Fruit fly (Drosophila melanogaster) whole organism, prepupa: ENCODE results near the gene CG1271.

Source experiments
- CG10631 ChIP-seq: fragments of 200-800 bp; sonication (Bioruptor generic); optimal IDR thresholded peaks from 2 replicates; lab custom pipeline; 2016; ENCODE audit warnings: missing biosample characterization, missing genetic modification characterization
- CG11762 ChIP-seq: fragments of 200-800 bp; sonication (Bioruptor generic); optimal IDR thresholded peaks from 3 replicates; lab custom pipeline; 2016; ENCODE audit warnings: missing biosample characterization, missing genetic modification characterization; ENCODE audit not compliant: insufficient read depth
- CG15336 ChIP-seq: fragments of 200-800 bp; sonication (Bioruptor generic); IDR thresholded peaks from 2 replicates; pipeline ENCODE4 v1.3.6; 2022; ENCODE audit warnings: missing biosample characterization, missing genetic modification characterization
- CG16779 ChIP-seq: fragments of 200-800 bp; sonication (Bioruptor generic); optimal IDR thresholded peaks from 3 replicates; lab custom pipeline; 2017; ENCODE audit warnings: missing biosample characterization, mild to moderate bottlenecking, missing genetic modification characterization
- CG3032 ChIP-seq: fragments of 200-800 bp; optimal IDR thresholded peaks from 2 replicates; lab custom pipeline; 2019; ENCODE audit warnings: missing biosample characterization, mild to moderate bottlenecking, missing genetic modification characterization, moderate library complexity
- CG3919 ChIP-seq: fragments of 200-800 bp; sonication (Bioruptor generic); optimal IDR thresholded peaks from 3 replicates; lab custom pipeline; 2016; ENCODE audit warnings: missing biosample characterization, missing genetic modification characterization
- CG4318 ChIP-seq: fragments of 200-800 bp; sonication (Bioruptor generic); optimal IDR thresholded peaks from 3 replicates; lab custom pipeline; 2017; ENCODE audit warnings: missing biosample characterization, mild to moderate bottlenecking, missing genetic modification characterization
- CG6163 ChIP-seq: fragments of 200-800 bp; sonication (Bioruptor generic); IDR thresholded peaks from 3 replicates; pipeline ENCODE4 v1.3.6; 2022; ENCODE audit warnings: missing biosample characterization, missing genetic modification characterization
- CG6792 ChIP-seq: fragments of 200-800 bp; sonication (Bioruptor generic); optimal IDR thresholded peaks from 3 replicates; lab custom pipeline; 2016; ENCODE audit warnings: missing biosample characterization, missing genetic modification characterization
- CG6854 ChIP-seq: fragments of 200-800 bp; sonication (Bioruptor generic); optimal IDR thresholded peaks from 2 replicates; lab custom pipeline; 2017; ENCODE audit warnings: missing biosample characterization, mild to moderate bottlenecking, missing genetic modification characterization
- CG8119 ChIP-seq: fragments of 200-800 bp; sonication (Bioruptor generic); IDR thresholded peaks from 3 replicates; pipeline ENCODE4 v1.3.6; 2022; ENCODE audit warnings: missing biosample characterization, missing genetic modification characterization
- CG9139 ChIP-seq: fragments of 200-800 bp; sonication (Bioruptor generic); optimal IDR thresholded peaks from 3 replicates; lab custom pipeline; 2017; ENCODE audit warnings: missing biosample characterization, mild to moderate bottlenecking, missing genetic modification characterization
- Eip75B ChIP-seq: fragments of 200-800 bp; sonication (Bioruptor generic); optimal IDR thresholded peaks from 3 replicates; lab custom pipeline; 2016; ENCODE audit warnings: missing biosample characterization, missing genetic modification characterization
- Eip78C ChIP-seq: fragments of 200-800 bp; sonication (Bioruptor generic); peaks from one replicate; lab custom pipeline; 2016; ENCODE audit warnings: missing biosample characterization, missing genetic modification characterization
- Eip93F ChIP-seq: fragments of 200-800 bp; sonication (Bioruptor generic); optimal IDR thresholded peaks from 2 replicates; lab custom pipeline; 2016; ENCODE audit warnings: missing biosample characterization, mild to moderate bottlenecking, missing genetic modification characterization
- Ets96B ChIP-seq: fragments of 200-800 bp; optimal IDR thresholded peaks from 2 replicates; lab custom pipeline; 2019; ENCODE audit warnings: missing biosample characterization, mild to moderate bottlenecking, missing genetic modification characterization, moderate library complexity
- Gug ChIP-seq: fragments of 200-800 bp; sonication (Bioruptor generic); IDR thresholded peaks from 2 replicates; pipeline ENCODE4 v1.3.6; 2022; ENCODE audit warnings: missing biosample characterization, missing genetic modification characterization
- Hr39 ChIP-seq: fragments of 200-800 bp; sonication (Bioruptor generic); optimal IDR thresholded peaks from 2 replicates; lab custom pipeline; 2016; ENCODE audit warnings: missing biosample characterization, missing genetic modification characterization
- Met ChIP-seq: fragments of 200-800 bp; sonication (Bioruptor generic); optimal IDR thresholded peaks from 3 replicates; lab custom pipeline; 2016; ENCODE audit warnings: missing biosample characterization, missing genetic modification characterization
- Sox14 ChIP-seq: fragments of 200-800 bp; sonication (Bioruptor generic); optimal IDR thresholded peaks from 3 replicates; lab custom pipeline; 2016; ENCODE audit warnings: missing biosample characterization, missing genetic modification characterization
- acj6 ChIP-seq: fragments of 200-800 bp; sonication (Bioruptor generic); optimal IDR thresholded peaks from 3 replicates; lab custom pipeline; 2016; ENCODE audit warnings: missing biosample characterization, missing genetic modification characterization
- cyc ChIP-seq: fragments of 200-800 bp; sonication (Bioruptor generic); optimal IDR thresholded peaks from 3 replicates; lab custom pipeline; 2016; ENCODE audit warnings: missing biosample characterization, missing genetic modification characterization
- dac ChIP-seq: fragments of 200-800 bp; sonication (Bioruptor generic); optimal IDR thresholded peaks from 2 replicates; lab custom pipeline; 2017; ENCODE audit warnings: missing biosample characterization, mild to moderate bottlenecking, missing genetic modification characterization
- dsx ChIP-seq: fragments of 200-800 bp; optimal IDR thresholded peaks from 3 replicates; lab custom pipeline; 2019; ENCODE audit warnings: missing biosample characterization, mild to moderate bottlenecking, missing genetic modification characterization, moderate library complexity; ENCODE audit not compliant: poor library complexity, severe bottlenecking
- eg ChIP-seq: fragments of 200-800 bp; sonication (Bioruptor generic); IDR thresholded peaks from 3 replicates; pipeline ENCODE4 v1.3.6; 2022; ENCODE audit warnings: missing biosample characterization, missing genetic modification characterization
- fd59A ChIP-seq: fragments of 200-800 bp; sonication (Bioruptor generic); optimal IDR thresholded peaks from 2 replicates; lab custom pipeline; 2017; ENCODE audit warnings: missing biosample characterization, mild to moderate bottlenecking, missing genetic modification characterization, missing genetic modification reagents
- fkh ChIP-seq: fragments of 200-800 bp; sonication (Bioruptor generic); optimal IDR thresholded peaks from 3 replicates; lab custom pipeline; 2017; ENCODE audit warnings: missing biosample characterization, mild to moderate bottlenecking, missing genetic modification characterization, moderate library complexity
- net ChIP-seq: fragments of 200-800 bp; sonication (Bioruptor generic); optimal IDR thresholded peaks from 3 replicates; lab custom pipeline; 2016; ENCODE audit warnings: missing biosample characterization, missing genetic modification characterization
- pdm3 ChIP-seq: fragments of 200-800 bp; sonication (Bioruptor generic); optimal IDR thresholded peaks from 3 replicates; lab custom pipeline; 2016; ENCODE audit warnings: missing biosample characterization, missing genetic modification characterization
- salr ChIP-seq, 2 experiments: fragments of 200-800 bp; sonication (Bioruptor generic); optimal IDR thresholded peaks; 3 replicates each; lab custom pipeline; 2016 to 2018; ENCODE audit warnings: missing biosample characterization in 2 of 2, missing genetic modification characterization in 2 of 2, mild to moderate bottlenecking in 1 of 2
- spab ChIP-seq: fragments of 200-800 bp; sonication (Bioruptor generic); optimal IDR thresholded peaks from 2 replicates; lab custom pipeline; 2017; ENCODE audit warnings: missing biosample characterization, mild to moderate bottlenecking, missing genetic modification characterization, missing genetic modification reagents
- ss ChIP-seq, 2 experiments: fragments of 200-800 bp; sonication (Bioruptor generic); optimal IDR thresholded peaks; 2 replicates in 1 of 2; 3 replicates in 1 of 2; lab custom pipeline; 2017 to 2018; ENCODE audit warnings: mild to moderate bottlenecking in 2 of 2, missing biosample characterization in 2 of 2, missing genetic modification characterization in 2 of 2, moderate library complexity in 1 of 2
- vri ChIP-seq: fragments of 200-800 bp; sonication (Bioruptor generic); optimal IDR thresholded peaks from 3 replicates; lab custom pipeline; 2016; ENCODE audit warnings: missing biosample characterization, mild to moderate bottlenecking, missing genetic modification characterization

CG1271 gene

DNA sequence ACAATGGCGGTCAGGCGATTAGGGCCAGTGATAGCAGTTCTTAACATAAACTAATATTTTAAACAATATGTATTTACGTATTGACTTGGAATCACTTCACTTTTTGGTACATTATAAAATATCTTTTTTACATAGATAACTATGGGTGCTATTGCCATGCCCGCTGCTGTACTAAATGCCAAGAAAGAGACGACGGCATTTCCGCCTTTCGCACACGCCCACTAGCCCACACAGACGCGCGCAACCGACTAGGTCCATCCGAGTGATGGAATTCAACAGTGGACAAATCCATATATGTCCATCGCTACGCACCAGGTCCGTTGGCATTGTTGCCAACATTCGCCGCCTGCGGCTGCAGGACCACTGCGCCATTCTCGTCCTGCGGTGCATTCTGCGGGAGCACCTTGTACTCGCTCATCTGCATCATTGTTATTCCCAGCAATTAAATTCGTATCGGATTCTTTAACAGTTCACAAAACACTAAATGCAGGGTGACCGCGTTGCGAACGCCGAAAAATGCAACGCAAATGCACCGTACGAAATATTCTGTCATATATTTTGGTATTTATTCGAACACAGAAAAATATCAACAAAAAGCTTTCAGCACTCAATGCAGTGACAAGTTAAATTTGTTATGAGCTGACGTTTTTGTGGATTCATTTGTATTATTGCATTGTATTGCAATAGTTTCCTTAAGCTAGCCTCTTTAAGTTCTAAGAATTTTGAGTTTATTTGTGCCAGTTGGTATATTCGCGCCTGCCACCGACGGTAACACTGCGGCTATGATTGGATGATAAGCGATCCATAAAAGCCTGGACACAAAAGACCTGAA, 5.8 kb upstream of the CG1271 start, which contains the start of the genes scramb2 and Sk2 (continued):
- TF ChIP-seq dac (GFP tag; lab: Kevin White, UChicago) (peak; percentile 92), fkh (GFP tag; lab: Kevin White, UChicago) (peak; percentile 65), CG4318 (GFP tag; lab: Kevin White, UChicago) (peak; percentile 93), acj6 (GFP tag; lab: Kevin White, UChicago) (peak; percentile 96), Hr39 (GFP tag; lab: Kevin White, UChicago) (peak; percentile 92), pdm3 (GFP tag; lab: Kevin White, UChicago) (peak; percentile 97), net (GFP tag; lab: Kevin White, UChicago) (peak; percentile 98), Met (GFP tag; lab: Kevin White, UChicago) (peak; percentile 94), CG9139 (GFP tag; lab: Kevin White, UChicago) (peak; percentile 96), Sox14 (GFP tag; lab: Kevin White, UChicago) (peak; percentile 94), CG3919 (GFP tag; lab: Kevin White, UChicago) (peak; percentile 97), salr (GFP tag; optimal IDR thresholded peaks at IDR 0.05; lab: Kevin White, UChicago) (peak; percentile 92 to 95), dsx (GFP tag; lab: Kevin White, UChicago) (peak; percentile 95), CG16779 (tag; lab: Kevin White, UChicago) (peak; percentile 95), CG6792 (peak; percentile 94), Gug (GFP tag; lab: Robert Waterston, UW) (peak; percentile 95), cyc (GFP tag; lab: Kevin White, UChicago) (peak; percentile 94), Ets96B (peak; percentile 94), Eip93F (GFP tag; lab: Kevin White, UChicago) (peak; percentile 95)

DNA sequence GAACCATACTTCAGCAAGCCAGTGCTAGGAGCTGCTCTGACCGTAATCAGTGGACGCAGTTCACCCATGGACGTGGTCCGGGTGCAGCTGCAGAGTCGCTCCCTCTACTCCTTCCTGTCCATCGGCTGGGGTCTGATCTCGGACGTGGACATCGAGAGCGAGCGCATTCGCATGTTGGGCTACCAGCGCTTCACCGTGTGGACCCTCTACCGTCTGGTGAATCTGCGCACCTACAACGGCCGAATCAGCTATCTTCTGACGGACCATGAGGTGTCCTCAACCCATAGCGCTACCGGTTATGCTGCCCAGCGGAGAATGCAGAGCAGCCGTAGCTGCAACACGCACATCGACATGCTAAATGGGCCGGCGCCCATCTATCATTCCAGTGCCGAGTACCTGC, 3.7 kb upstream of the CG1271 start:
- no peak for TF ChIP-seq vri (GFP tag; lab: Kevin White, UChicago)
- TF ChIP-seq dsx (GFP tag; lab: Kevin White, UChicago), result no peak
- no peak for TF ChIP-seq fkh (GFP tag; lab: Kevin White, UChicago)
- TF ChIP-seq, all 60 proteins: peak for 0

DNA sequence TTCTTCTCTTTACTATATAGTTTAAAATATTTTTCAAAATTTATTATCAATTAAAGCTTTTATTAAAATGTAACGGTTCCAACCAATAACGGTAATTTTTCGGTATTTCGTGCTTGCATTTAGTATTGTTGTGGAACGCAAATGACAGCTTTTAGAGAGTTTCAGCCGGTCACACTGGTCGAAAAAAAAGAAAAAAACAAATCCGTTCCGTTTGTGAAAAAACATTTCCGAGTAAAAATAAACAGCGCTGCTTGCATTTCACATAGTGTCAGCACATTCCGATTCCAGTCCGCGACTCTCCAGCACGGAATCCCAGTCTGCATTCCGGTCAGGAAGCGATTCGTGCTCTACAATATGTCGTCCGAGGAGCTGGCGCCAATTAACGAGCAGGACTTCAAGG, 2.1 kb upstream of the CG1271 start, which contains the start of gene CG32485:
Gene CG32485 (plus strand): TSS at position 139 of the 400 bp plus-strand sequence.
- TF ChIP-seq CG3032 (tag; lab: Kevin White, UChicago) (peak; percentile 27), vri (GFP tag; lab: Kevin White, UChicago) (no peak), CG10631 (GFP tag; lab: Kevin White, UChicago) (no peak), CG15336 (GFP tag; lab: Robert Waterston, UW) (peak; percentile 38; the same call in 1 of the 2 replicates), Ets96B (peak; percentile 25), CG8119 (peak; percentile 58; the same call in 1 of the 3 replicates), Sox14 (GFP tag; lab: Kevin White, UChicago) (no peak), CG11762 (GFP tag; lab: Kevin White, UChicago) (no peak), fkh (GFP tag; lab: Kevin White, UChicago) (no peak), ss (GFP tag; optimal IDR thresholded peaks at IDR 0.05; lab: Kevin White, UChicago) (peak in 1 of 2 experiments; percentile 22), spab (GFP tag; lab: Kevin White, UChicago) (no peak), fd59A (GFP tag; lab: Kevin White, UChicago) (no peak), Eip78C (peak; percentile 33), acj6 (GFP tag; lab: Kevin White, UChicago) (no peak), CG6163 (GFP tag; lab: Robert Waterston, UW) (peak; percentile 59; the same call in 2 of the 3 replicates), eg (peak; percentile 40; the same call in 2 of the 3 replicates), Eip75B (GFP tag; lab: Kevin White, UChicago) (no peak), CG6854 (GFP tag; lab: Kevin White, UChicago) (peak; percentile 5)
